Worm (Caenorhabditis elegans) whole organism, L1 larva: ENCODE data around the gene C08D8.1.

Source experiments
- C16A3.4 ChIP-seq: fragments of 150-350 bp; optimal IDR thresholded peaks from 2 replicates; lab custom pipeline; 2014; ENCODE audit warnings: missing biosample characterization, missing genetic modification characterization
- alr-1 ChIP-seq: fragments of 200-800 bp; sonication (Bioruptor generic); optimal IDR thresholded peaks from 2 replicates; lab custom pipeline; 2018; ENCODE audit warnings: borderline replicate concordance, mild to moderate bottlenecking, missing genetic modification characterization, missing compliant biosample characterization
- ama-1 ChIP-seq: fragments of 150-350 bp; optimal IDR thresholded peaks from 2 replicates; lab custom pipeline; 2014
- ceh-63 ChIP-seq: fragments of 200-800 bp; sonication (Bioruptor generic); optimal IDR thresholded peaks from 2 replicates; lab custom pipeline; 2018; ENCODE audit warnings: mild to moderate bottlenecking, missing genetic modification characterization, missing compliant biosample characterization
- ceh-82 ChIP-seq, 3 experiments: fragments of 150-350 bp in 1 of 3; sonication (generic microtip) in 2 of 3; optimal IDR thresholded peaks; 2 replicates each; lab custom pipeline; 2014 to 2017; ENCODE audit warnings: missing biosample characterization in 3 of 3, missing genetic modification characterization in 3 of 3
- ceh-88 ChIP-seq: fragments of 200-800 bp; sonication (Bioruptor generic); IDR thresholded peaks from 2 replicates; pipeline ENCODE4 v1.3.6; 2022; ENCODE audit warnings: missing genetic modification characterization, missing compliant biosample characterization
- ces-1 ChIP-seq: fragments of 150-350 bp; optimal IDR thresholded peaks from 2 replicates; lab custom pipeline; 2014; ENCODE audit warnings: missing biosample characterization, missing genetic modification reagents, missing genetic modification characterization
- dpl-1 ChIP-seq, 3 experiments: fragments of 150-350 bp in 2 of 3; sonication (generic microtip) in 1 of 3; optimal IDR thresholded peaks; 2 replicates each; lab custom pipeline; 2014 to 2017; ENCODE audit warnings: missing biosample characterization in 3 of 3, missing genetic modification characterization in 3 of 3, missing genetic modification reagents in 3 of 3
- dsc-1 ChIP-seq: sonication (generic microtip); optimal IDR thresholded peaks from 2 replicates; lab custom pipeline; 2016; ENCODE audit warnings: mild to moderate bottlenecking, missing genetic modification characterization, missing compliant biosample characterization
- efl-1 ChIP-seq, 4 experiments: fragments of 150-350 bp; optimal IDR thresholded peaks in 3 of 4; peaks in 1 of 4; 1 replicate in 1 of 4; 2 replicates in 3 of 4; lab custom pipeline; 2014; ENCODE audit warnings: missing biosample characterization in 2 of 4, missing genetic modification characterization in 2 of 4, missing genetic modification reagents in 2 of 4
- efl-3 ChIP-seq: fragments of 200-800 bp; sonication (Bioruptor generic); optimal IDR thresholded peaks from 2 replicates; lab custom pipeline; 2018; ENCODE audit warnings: mild to moderate bottlenecking, missing genetic modification characterization, missing compliant biosample characterization
- grh-1 ChIP-seq: fragments of 200-800 bp; sonication (Bioruptor generic); IDR thresholded peaks from 2 replicates; pipeline ENCODE4 v1.3.6; 2022; ENCODE audit warnings: missing genetic modification reagents, missing genetic modification characterization, missing compliant biosample characterization
- hlh-17 ChIP-seq: fragments of 200-800 bp; sonication (Bioruptor generic); optimal IDR thresholded peaks from 2 replicates; lab custom pipeline; 2018; ENCODE audit warnings: missing genetic modification characterization, mild to moderate bottlenecking, missing compliant biosample characterization, moderate library complexity, borderline replicate concordance
- hlh-4 ChIP-seq: sonication (generic microtip); optimal IDR thresholded peaks from 2 replicates; lab custom pipeline; 2016; ENCODE audit warnings: mild to moderate bottlenecking, missing genetic modification characterization, missing compliant biosample characterization
- hpl-2 ChIP-seq: fragments of 150-350 bp; optimal IDR thresholded peaks from 2 replicates; lab custom pipeline; 2014; ENCODE audit warnings: missing biosample characterization, missing genetic modification reagents, missing genetic modification characterization
- isw-1 ChIP-seq: fragments of 200-800 bp; sonication (Bioruptor generic); IDR thresholded peaks from 2 replicates; pipeline ENCODE4 v1.3.6; 2022; ENCODE audit warnings: missing genetic modification characterization, missing compliant biosample characterization
- lin-15B ChIP-seq: fragments of 150-350 bp; sonication (generic microtip); optimal IDR thresholded peaks from 3 replicates; lab custom pipeline; 2014; ENCODE audit warnings: missing biosample characterization, missing genetic modification characterization
- lin-35 ChIP-seq, 2 experiments: fragments of 150-350 bp; optimal IDR thresholded peaks; 2 replicates each; lab custom pipeline; 2014; ENCODE audit warnings: missing biosample characterization in 2 of 2, missing genetic modification characterization in 2 of 2, missing genetic modification reagents in 2 of 2
- lin-39 ChIP-seq: fragments of 150-350 bp; optimal IDR thresholded peaks from 2 replicates; lab custom pipeline; 2014; ENCODE audit warnings: missing biosample characterization, missing genetic modification reagents, missing genetic modification characterization
- lir-3 ChIP-seq: sonication (generic microtip); optimal IDR thresholded peaks from 2 replicates; lab custom pipeline; 2016; ENCODE audit warnings: mild to moderate bottlenecking, missing genetic modification characterization, moderate library complexity, missing compliant biosample characterization; ENCODE audit not compliant: poor library complexity
- lsy-2 ChIP-seq, 2 experiments: fragments of 150-350 bp; optimal IDR thresholded peaks; 2 replicates each; lab custom pipeline; 2014; ENCODE audit warnings: missing biosample characterization in 2 of 2, missing genetic modification characterization in 2 of 2
- mef-2 ChIP-seq: fragments of 150-350 bp; optimal IDR thresholded peaks from 2 replicates; lab custom pipeline; 2014; ENCODE audit warnings: missing biosample characterization, missing genetic modification characterization
- mep-1 ChIP-seq: fragments of 150-350 bp; optimal IDR thresholded peaks from 2 replicates; lab custom pipeline; 2014; ENCODE audit warnings: missing biosample characterization, missing genetic modification characterization
- nhr-12 ChIP-seq: sonication (generic microtip); optimal IDR thresholded peaks from 2 replicates; lab custom pipeline; 2017; ENCODE audit warnings: missing biosample characterization, missing genetic modification characterization
- nhr-20 ChIP-seq: sonication (generic microtip); optimal IDR thresholded peaks from 2 replicates; lab custom pipeline; 2016; ENCODE audit warnings: mild to moderate bottlenecking, missing genetic modification characterization, missing compliant biosample characterization
- nhr-28 ChIP-seq: fragments of 150-350 bp; optimal IDR thresholded peaks from 2 replicates; lab custom pipeline; 2014; ENCODE audit warnings: missing biosample characterization, missing genetic modification characterization
- nhr-47 ChIP-seq: sonication (generic microtip); optimal IDR thresholded peaks from 2 replicates; lab custom pipeline; 2016; ENCODE audit warnings: mild to moderate bottlenecking, missing genetic modification characterization, moderate library complexity, missing compliant biosample characterization
- nhr-71 ChIP-seq: sonication (generic microtip); optimal IDR thresholded peaks from 2 replicates; lab custom pipeline; 2016; ENCODE audit warnings: mild to moderate bottlenecking, missing genetic modification characterization, moderate library complexity, missing compliant biosample characterization
- nhr-84 ChIP-seq: sonication (generic microtip); optimal IDR thresholded peaks from 2 replicates; lab custom pipeline; 2017; ENCODE audit warnings: missing biosample characterization, missing genetic modification characterization
- nhr-85 ChIP-seq: sonication (generic microtip); peaks from one replicate; lab custom pipeline; 2016; ENCODE audit warnings: missing genetic modification characterization, inconsistent platforms, missing compliant biosample characterization
- nhr-90 ChIP-seq: sonication (generic microtip); optimal IDR thresholded peaks from 2 replicates; lab custom pipeline; 2016; ENCODE audit warnings: mild to moderate bottlenecking, missing genetic modification characterization, missing compliant biosample characterization; ENCODE audit not compliant: poor library complexity
- pax-3 ChIP-seq: fragments of 200-800 bp; sonication (Bioruptor generic); optimal IDR thresholded peaks from 2 replicates; lab custom pipeline; 2018; ENCODE audit warnings: mild to moderate bottlenecking, missing genetic modification characterization, moderate library complexity, missing compliant biosample characterization
- pqm-1 ChIP-seq: sonication (generic microtip); optimal IDR thresholded peaks from 3 replicates; lab custom pipeline; 2017; ENCODE audit warnings: missing biosample characterization, missing genetic modification characterization
- rnt-1 ChIP-seq: sonication (generic microtip); optimal IDR thresholded peaks from 2 replicates; lab custom pipeline; 2016; ENCODE audit warnings: mild to moderate bottlenecking, missing genetic modification characterization, moderate library complexity, missing compliant biosample characterization
- unc-130 ChIP-seq: fragments of 150-350 bp; optimal IDR thresholded peaks from 2 replicates; lab custom pipeline; 2017; ENCODE audit warnings: missing biosample characterization, missing genetic modification characterization, inconsistent platforms
- unc-86 ChIP-seq: sonication (generic microtip); optimal IDR thresholded peaks from 2 replicates; lab custom pipeline; 2016; ENCODE audit warnings: missing genetic modification characterization, missing compliant biosample characterization
- vab-15 ChIP-seq: sonication (generic microtip); optimal IDR thresholded peaks from 2 replicates; lab custom pipeline; 2017; ENCODE audit warnings: missing genotype, mild to moderate bottlenecking, missing genetic modification characterization, missing compliant biosample characterization
- zag-1 ChIP-seq: fragments of 150-350 bp; optimal IDR thresholded peaks from 2 replicates; lab custom pipeline; 2014; ENCODE audit warnings: missing biosample characterization, missing genetic modification characterization
- zip-4 ChIP-seq: fragments of 200-800 bp; sonication (Bioruptor generic); optimal IDR thresholded peaks from 2 replicates; lab custom pipeline; 2018; ENCODE audit warnings: mild to moderate bottlenecking, missing genetic modification characterization, moderate library complexity, missing compliant biosample characterization
- ztf-11 ChIP-seq, 2 experiments: sonication (generic microtip); optimal IDR thresholded peaks; 2 replicates each; lab custom pipeline; 2016 to 2017; ENCODE audit warnings: missing genetic modification characterization in 2 of 2, missing biosample characterization in 1 of 2, missing compliant biosample characterization in 1 of 2

C08D8.1 gene

DNA sequence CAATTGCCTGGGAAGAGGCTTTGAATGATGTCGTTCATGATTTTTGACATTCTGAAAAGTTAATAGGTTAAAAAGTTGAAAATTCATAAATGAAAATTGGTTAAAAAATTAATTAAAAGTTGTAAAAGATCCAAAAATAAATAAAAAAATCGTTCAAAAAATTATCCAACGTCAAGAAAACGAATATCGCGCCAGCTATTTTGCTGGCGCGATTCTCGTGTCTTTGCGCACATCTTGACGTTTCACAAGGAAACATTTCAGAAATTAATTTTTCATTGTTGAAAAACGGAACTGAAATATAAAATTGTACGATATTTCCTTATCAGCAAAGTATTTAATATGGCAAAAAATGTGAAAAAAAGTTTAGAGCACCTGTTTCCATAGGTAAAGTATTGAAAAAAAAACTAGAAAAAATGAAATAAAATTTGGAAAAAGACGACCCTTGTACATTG is 13.6 kb downstream of the C08D8.1 start, which contains the start of gene mpdu-1 (continued):
- TF ChIP-seq unc-130 (tag; lab: Kevin White, UChicago) = peak; percentile 31
- TF ChIP-seq vab-15 = no peak
- peak; percentile 64 to 81 (median 75) for TF ChIP-seq dpl-1 (GFP tag; optimal IDR thresholded peaks at IDR 0.05; lab: Kevin White, UChicago)
- TF ChIP-seq ces-1 (GFP tag; lab: Kevin White, UChicago) = no peak
- peak; percentile 61 for TF ChIP-seq lin-39
- no peak for TF ChIP-seq nhr-12
- no peak for TF ChIP-seq nhr-84 (tag; lab: Kevin White, UChicago)
- TF ChIP-seq nhr-47 (tag; lab: Kevin White, UChicago) = peak; percentile 76
- no peak for TF ChIP-seq ceh-88
- no peak for TF ChIP-seq hlh-17 (GFP tag; lab: Kevin White, UChicago)
- TF ChIP-seq mef-2 (tag; lab: Kevin White, UChicago) = no peak
- TF ChIP-seq ama-1 = no peak
- TF ChIP-seq zip-4 (GFP tag; lab: Kevin White, UChicago) = peak; percentile 3
- no peak for TF ChIP-seq efl-3 (GFP tag; lab: Kevin White, UChicago)
- TF ChIP-seq pqm-1 (tag; lab: Kevin White, UChicago) = no peak
- TF ChIP-seq grh-1 = peak; percentile 34; the same call in 1 of the 2 replicates
- TF ChIP-seq nhr-90 (tag; lab: Kevin White, UChicago) = peak; percentile 65
- TF ChIP-seq nhr-28 (tag; lab: Kevin White, UChicago) = no peak
- TF ChIP-seq nhr-20 = peak; percentile 78
- TF ChIP-seq lir-3 (tag; lab: Kevin White, UChicago) = no peak
- peak; percentile 71 for TF ChIP-seq dsc-1
- TF ChIP-seq lin-35 (GFP tag; optimal IDR thresholded peaks at IDR 0.05; lab: Kevin White, UChicago) = peak; percentile 69 to 78
- TF ChIP-seq efl-1 (optimal IDR thresholded peaks at IDR 0.05; lab: Kevin White, UChicago) = peak; percentile 59 to 75
- TF ChIP-seq efl-1 (GFP tag; optimal IDR thresholded peaks at IDR 0.05 in 1 of 2; lab: Kevin White, UChicago) = peak; percentile 66 to 97
- TF ChIP-seq lin-15B = peak; percentile 8
- TF ChIP-seq hpl-2 (GFP tag; lab: Kevin White, UChicago) = no peak
- peak; percentile 71 for TF ChIP-seq rnt-1 (tag; lab: Kevin White, UChicago)
- TF ChIP-seq ztf-11 (tag; optimal IDR thresholded peaks at IDR 0.05; lab: Kevin White, UChicago) = peak in 1 of 2 experiments; percentile 30
- TF ChIP-seq lsy-2 (tag; optimal IDR thresholded peaks at IDR 0.05; lab: Kevin White, UChicago) = peak; percentile 82 to 83
- no peak for TF ChIP-seq hlh-4 (tag; lab: Kevin White, UChicago)
- peak; percentile 83 for TF ChIP-seq nhr-85 (tag; lab: Kevin White, UChicago)
- no peak for TF ChIP-seq ceh-63 (GFP tag; lab: Kevin White, UChicago)
- no peak for TF ChIP-seq isw-1 (GFP tag; lab: Robert Waterston, UW)
- no peak for TF ChIP-seq pax-3 (tag; lab: Kevin White, UChicago)
- peak; percentile 53 to 83 (median 58) for TF ChIP-seq ceh-82 (tag; optimal IDR thresholded peaks at IDR 0.05; lab: Kevin White, UChicago)

DNA sequence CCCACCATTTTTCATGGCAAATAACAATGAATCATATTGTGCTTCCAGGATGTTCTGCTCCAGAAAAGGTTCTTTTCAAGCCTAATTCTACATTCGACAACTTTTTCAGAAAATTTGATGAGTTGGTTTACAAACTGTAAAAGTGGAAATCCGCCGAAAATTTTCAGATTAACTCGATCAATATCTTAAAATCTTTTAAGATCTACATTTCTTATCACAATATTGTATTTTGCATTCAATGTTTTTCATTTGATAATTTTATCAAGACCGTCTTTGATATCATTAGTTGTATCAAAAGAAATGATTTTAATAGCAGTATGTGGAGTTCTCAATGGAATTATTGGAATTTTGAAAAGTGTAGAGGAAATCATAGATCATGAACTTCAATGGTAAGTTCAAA is 14.2 kb downstream of the C08D8.1 start, which contains the start of gene F38E1.6:
Gene F38E1.6, plus strand, starts transcription at position 301 of the 400 bp plus-strand sequence.
- TF ChIP-seq mep-1 (no peak), alr-1 (peak; percentile 38)

DNA sequence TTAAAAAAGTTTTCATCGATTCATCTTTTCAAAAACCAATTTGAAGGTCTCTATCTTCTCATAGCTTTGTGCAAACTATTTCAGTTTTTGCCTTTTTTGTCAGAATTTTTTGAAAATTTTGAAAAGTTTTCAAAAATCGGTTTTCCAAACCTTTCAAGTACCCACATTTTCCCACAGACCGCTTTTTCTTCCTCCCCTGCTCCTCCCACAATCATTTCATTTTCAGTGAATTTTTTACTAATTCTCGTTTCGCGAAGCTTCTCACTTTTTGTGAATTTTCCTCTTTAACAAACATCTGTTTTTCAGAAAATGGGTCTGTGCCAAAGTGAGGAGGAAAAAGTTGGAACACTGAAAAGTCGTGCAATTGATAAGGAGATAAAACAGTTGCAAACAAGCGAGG is 25.1 kb downstream of the C08D8.1 start, which contains the start of gene gpa-2:
Gene gpa-2, plus strand, starts transcription at position 301 of the 400 bp plus-strand sequence.
- TF ChIP-seq zag-1 (tag; lab: Kevin White, UChicago) (no peak), C16A3.4 (tag; lab: Kevin White, UChicago) (no peak), unc-86 (tag; lab: Kevin White, UChicago) (no peak), ceh-82 (tag; optimal IDR thresholded peaks at IDR 0.05; lab: Kevin White, UChicago) (no peak), nhr-71 (tag; lab: Kevin White, UChicago) (no peak)
